Fruit fly (Drosophila melanogaster): ENCODE results near the gene CG13310.

Gene CG13310

dm6 chr3L:8839563-8840425 lies 39.5 kb upstream of the CG13310 start (continued):
- TF ChIP-seq CG13775 (GFP tag; optimal IDR thresholded peaks at IDR 0.05) (no peak), CG34224 (GFP tag; IDR thresholded peaks at IDR 0.05; ENCODE audit: partially characterized antibody) (no peak), Sin3A (optimal IDR thresholded peaks at IDR 0.05) (no peak), ems (GFP tag; optimal IDR thresholded peaks at IDR 0.05) (no peak), eve (GFP tag; optimal IDR thresholded peaks at IDR 0.05) (no peak), gce (GFP tag; IDR thresholded peaks at IDR 0.05) (no peak), CG9797 (GFP tag; optimal IDR thresholded peaks at IDR 0.05) (no peak), CG1529 (GFP tag; optimal IDR thresholded peaks at IDR 0.05) (no peak), disco-r (GFP tag; optimal IDR thresholded peaks at IDR 0.05) (no peak), cad (GFP tag; optimal IDR thresholded peaks at IDR 0.05) (no peak), CG14441 (GFP tag; IDR thresholded peaks at IDR 0.05) (no peak), org-1 (GFP tag; optimal IDR thresholded peaks at IDR 0.05) (no peak), ind (GFP tag; optimal IDR thresholded peaks at IDR 0.05) (no peak), Fer3 (tag; optimal IDR thresholded peaks at IDR 0.05) (no peak), CG7839 (tag; optimal IDR thresholded peaks at IDR 0.05) (peak; percentile 20), maf-S (GFP tag; optimal IDR thresholded peaks at IDR 0.05) (no peak), CG15073 (GFP tag; optimal IDR thresholded peaks at IDR 0.05) (no peak), mld (GFP tag; IDR thresholded peaks at IDR 0.05; ENCODE audit: partially characterized antibody) (no peak), CG34376 (GFP tag; optimal IDR thresholded peaks at IDR 0.05) (no peak), Dip3 (GFP tag; optimal IDR thresholded peaks at IDR 0.05) (no peak), CG18476 (GFP tag; optimal IDR thresholded peaks at IDR 0.05) (no peak), CG14860 (GFP tag; IDR thresholded peaks at IDR 0.05; ENCODE audit: partially characterized antibody) (no peak), B-H1 (GFP tag; IDR thresholded peaks at IDR 0.05) (no peak), fd64A (GFP tag; optimal IDR thresholded peaks at IDR 0.05) (no peak), az2 (GFP tag; optimal IDR thresholded peaks at IDR 0.05) (no peak), Bdp1 (GFP tag; optimal IDR thresholded peaks at IDR 0.05) (no peak), dati (GFP tag; IDR thresholded peaks at IDR 0.05) (no peak), Chrac-16 (GFP tag; optimal IDR thresholded peaks at IDR 0.05) (no peak), CG11560 (tag; IDR thresholded peaks at IDR 0.05) (no peak), CG13296 (GFP tag; optimal IDR thresholded peaks at IDR 0.05) (no peak), NC2α (GFP tag; optimal IDR thresholded peaks at IDR 0.05) (no peak), CG8388 (GFP tag; optimal IDR thresholded peaks at IDR 0.05) (peak; percentile 20), CG4617 (GFP tag; optimal IDR thresholded peaks at IDR 0.05; ENCODE audit: borderline replicate concordance) (no peak), esg (GFP tag; conservative IDR thresholded peaks at IDR 0.05) (no peak), CG14965 (GFP tag; optimal IDR thresholded peaks at IDR 0.05; ENCODE audit: borderline replicate concordance) (no peak), nom (GFP tag; optimal IDR thresholded peaks at IDR 0.05) (peak; percentile 69), B-H2 (GFP tag; optimal IDR thresholded peaks at IDR 0.05) (no peak), Aef1 (GFP tag; IDR thresholded peaks at IDR 0.05) (no peak), CG4328 (GFP tag; optimal IDR thresholded peaks at IDR 0.05) (no peak), knrl (GFP tag; IDR thresholded peaks at IDR 0.05; ENCODE audit: partially characterized antibody) (no peak), p53 (GFP tag; optimal IDR thresholded peaks at IDR 0.05) (no peak), nau (GFP tag; optimal IDR thresholded peaks at IDR 0.05) (no peak), CG12236 (GFP tag; optimal IDR thresholded peaks at IDR 0.05) (no peak), Bgb (GFP tag; IDR thresholded peaks at IDR 0.05; ENCODE audit: partially characterized antibody) (no peak), dmrt99B (tag; optimal IDR thresholded peaks at IDR 0.05) (no peak), MESR4 (GFP tag; optimal IDR thresholded peaks at IDR 0.05) (no peak), CG8281 (tag; optimal IDR thresholded peaks at IDR 0.05) (no peak), dimm (GFP tag; IDR thresholded peaks at IDR 0.05) (no peak), Rx (GFP tag; IDR thresholded peaks at IDR 0.05) (no peak), bowl (GFP tag; IDR thresholded peaks at IDR 0.05) (no peak)

Data from whole organism, embryonic.